Worm (Caenorhabditis elegans): ENCODE data around the gene F26F12.8.

Gene F26F12.8

DNA sequence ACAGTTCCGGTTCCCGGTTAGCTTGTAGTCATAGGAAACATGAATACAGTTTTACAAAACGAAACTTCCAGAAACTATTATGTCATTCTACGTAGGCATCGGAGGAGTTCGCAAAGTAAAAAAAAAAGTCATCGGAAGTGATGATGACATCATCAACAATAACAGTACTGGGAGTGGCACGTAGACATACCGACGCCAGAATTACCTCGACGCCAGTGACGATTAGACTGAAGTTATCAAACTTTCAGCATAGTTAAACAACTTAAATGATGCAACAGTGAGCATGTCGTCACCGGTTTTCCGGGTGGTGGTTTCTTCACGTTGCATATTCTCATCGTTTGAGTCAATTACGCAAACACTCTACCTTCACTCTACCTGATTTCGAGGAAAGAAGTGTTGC lies 41.9 kb downstream of the F26F12.8 start (continued):
- TF ChIP-seq aly-2 (tag; optimal IDR thresholded peaks at IDR 0.05) (no peak), Y48G9A.11 (GFP tag; IDR thresholded peaks at IDR 0.05) (no peak), nhr-11 (tag; optimal IDR thresholded peaks at IDR 0.05) (no peak), hlh-11 (tag; optimal IDR thresholded peaks at IDR 0.05) (no peak), nhr-28 (tag; optimal IDR thresholded peaks at IDR 0.05) (no peak), nhr-10 (tag; optimal IDR thresholded peaks at IDR 0.05) (no peak), hif-1 (tag; optimal IDR thresholded peaks at IDR 0.05) (peak in 1 of 2 experiments; percentile 66), rbr-2 (tag; optimal IDR thresholded peaks at IDR 0.05) (no peak), php-3 (GFP tag; IDR thresholded peaks at IDR 0.05) (no peak), dmd-8 (GFP tag; IDR thresholded peaks at IDR 0.05) (no peak), dpl-1 (GFP tag; optimal IDR thresholded peaks at IDR 0.05) (no peak), mxl-2 (GFP tag; conservative IDR thresholded peaks at IDR 0.05) (no peak), nhr-48 (tag; optimal IDR thresholded peaks at IDR 0.05) (peak; percentile 31), F49E8.2 (tag; optimal IDR thresholded peaks at IDR 0.05; ENCODE audit: borderline replicate concordance) (no peak), T26A8.4 (GFP tag; IDR thresholded peaks at IDR 0.05) (no peak), zag-1 (tag; optimal IDR thresholded peaks at IDR 0.05) (no peak), sdz-12 (GFP tag; optimal IDR thresholded peaks at IDR 0.05) (no peak), zip-11 (GFP tag; IDR thresholded peaks at IDR 0.05) (no peak), egl-27 (tag; optimal IDR thresholded peaks at IDR 0.05) (no peak), snpc-1.2 (GFP tag; IDR thresholded peaks at IDR 0.05) (no peak), ama-1 (optimal IDR thresholded peaks at IDR 0.05) (no peak), mep-1 (tag; optimal IDR thresholded peaks at IDR 0.05) (no peak), pha-4 (GFP tag; IDR thresholded peaks at IDR 0.05) (no peak), pha-4 (tag; optimal IDR thresholded peaks at IDR 0.05) (no peak), vab-7 (GFP tag; IDR thresholded peaks at IDR 0.05) (no peak), daf-19 (GFP tag; conservative IDR thresholded peaks at IDR 0.05) (no peak), jun-1 (tag; optimal IDR thresholded peaks at IDR 0.05) (no peak), lin-15B (tag; optimal IDR thresholded peaks at IDR 0.05) (no peak), aha-1 (tag) (peak; percentile 69), dmd-6 (GFP tag; IDR thresholded peaks at IDR 0.05) (peak; percentile 62), nhr-6 (tag; optimal IDR thresholded peaks at IDR 0.05) (no peak)

DNA sequence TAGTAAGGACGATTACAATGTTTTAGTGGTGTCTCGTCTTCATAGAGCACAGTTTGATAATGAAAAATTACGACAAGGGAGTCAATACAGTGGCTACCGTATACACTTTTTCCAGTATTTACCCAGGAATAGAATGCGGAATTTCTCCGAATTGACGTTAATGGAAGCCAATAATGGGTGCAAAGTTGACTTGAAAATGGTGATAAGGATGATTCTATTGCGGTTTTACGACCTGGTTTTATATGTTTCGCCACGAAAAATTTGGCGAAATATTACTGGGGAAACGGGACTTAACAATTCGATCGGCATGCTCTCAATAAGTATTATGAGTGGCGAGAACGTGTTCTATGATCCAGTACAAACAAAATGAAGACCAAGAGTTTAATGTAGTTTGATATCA lies 42.4 kb downstream of the F26F12.8 start:
- TF ChIP-seq hlh-11 (tag; optimal IDR thresholded peaks at IDR 0.05) (peak; percentile 32), nhr-77 (tag; optimal IDR thresholded peaks at IDR 0.05) (no peak), pqm-1 (tag; optimal IDR thresholded peaks at IDR 0.05) (peak; percentile 2), dve-1 (tag; optimal IDR thresholded peaks at IDR 0.05; ENCODE audit: insufficient read depth) (peak; percentile 53), nhr-25 (tag; optimal IDR thresholded peaks at IDR 0.05; ENCODE audit: borderline replicate concordance, insufficient read depth) (no peak), lin-1 (GFP tag; IDR thresholded peaks at IDR 0.05) (no peak), nhr-28 (tag; optimal IDR thresholded peaks at IDR 0.05) (peak; percentile 40), lin-29 (GFP tag; IDR thresholded peaks at IDR 0.05) (no peak), dmd-6 (GFP tag; IDR thresholded peaks at IDR 0.05) (peak; percentile 83), zfp-2 (tag; optimal IDR thresholded peaks at IDR 0.05) (no peak), nhr-48 (tag; optimal IDR thresholded peaks at IDR 0.05) (peak; percentile 2), spr-1 (tag; optimal IDR thresholded peaks at IDR 0.05) (no peak), php-3 (GFP tag; IDR thresholded peaks at IDR 0.05) (peak; percentile 94), daf-16 (GFP tag; optimal IDR thresholded peaks at IDR 0.05) (no peak), daf-16 (tag; optimal IDR thresholded peaks at IDR 0.05) (peak; percentile 69), vab-7 (GFP tag; IDR thresholded peaks at IDR 0.05) (no peak), Y105C5A.15 (GFP tag; IDR thresholded peaks at IDR 0.05) (no peak)

All from whole organism, L4 larva.